Worm (Caenorhabditis elegans) whole organism, mixed stage, embryonic: ENCODE results near the gene pqn-27.

Source experiments
- M03D4.4 ChIP-seq: sonication (generic microtip); optimal IDR thresholded peaks from 2 replicates; lab custom pipeline; 2017; ENCODE audit warnings: mild to moderate bottlenecking, missing genetic modification characterization, missing compliant biosample characterization
- bed-3 ChIP-seq: fragments of 200-800 bp; sonication (Bioruptor generic); optimal IDR thresholded peaks from 3 replicates; lab custom pipeline; 2018; ENCODE audit warnings: mild to moderate bottlenecking, missing genetic modification characterization, moderate library complexity, missing compliant biosample characterization
- ceh-39 ChIP-seq: fragments of 150-350 bp; optimal IDR thresholded peaks from 2 replicates; lab custom pipeline; 2014; ENCODE audit warnings: missing biosample characterization, missing genetic modification characterization
- ceh-43 ChIP-seq: fragments of 200-800 bp; sonication (Bioruptor generic); optimal IDR thresholded peaks from 2 replicates; lab custom pipeline; 2018; ENCODE audit warnings: mild to moderate bottlenecking, missing genetic modification characterization, moderate library complexity, missing compliant biosample characterization
- ceh-83 ChIP-seq: fragments of 200-800 bp; sonication (Bioruptor generic); optimal IDR thresholded peaks from 2 replicates; lab custom pipeline; 2018; ENCODE audit warnings: mild to moderate bottlenecking, missing genetic modification characterization, missing compliant biosample characterization
- elt-1 ChIP-seq: sonication (generic microtip); optimal IDR thresholded peaks from 2 replicates; lab custom pipeline; 2017; ENCODE audit warnings: missing genetic modification characterization, mild to moderate bottlenecking, missing compliant biosample characterization, antibody characterized with exemption, moderate library complexity, borderline replicate concordance; ENCODE audit not compliant: insufficient read depth
- flh-1 ChIP-seq: fragments of 200-800 bp; sonication (Bioruptor generic); optimal IDR thresholded peaks from 2 replicates; lab custom pipeline; 2018; ENCODE audit warnings: mild to moderate bottlenecking, missing genetic modification characterization, moderate library complexity, missing compliant biosample characterization
- lin-13 ChIP-seq: fragments of 150-350 bp; optimal IDR thresholded peaks from 2 replicates; lab custom pipeline; 2014; ENCODE audit warnings: missing biosample characterization, missing genetic modification characterization
- mls-2 ChIP-seq: sonication (generic microtip); optimal IDR thresholded peaks from 2 replicates; lab custom pipeline; 2016; ENCODE audit warnings: mild to moderate bottlenecking, missing genetic modification characterization, moderate library complexity, missing compliant biosample characterization
- nhr-237 ChIP-seq: fragments of 150-350 bp; optimal IDR thresholded peaks from 2 replicates; lab custom pipeline; 2014; ENCODE audit warnings: missing biosample characterization, missing genetic modification characterization
- nhr-76 ChIP-seq: sonication (generic microtip); optimal IDR thresholded peaks from 2 replicates; lab custom pipeline; 2017; ENCODE audit warnings: missing biosample characterization, missing genetic modification characterization
- pha-4 ChIP-seq: fragments of 150-350 bp; optimal IDR thresholded peaks from 2 replicates; lab custom pipeline; 2018; ENCODE audit warnings: missing biosample characterization, missing genetic modification reagents, missing genetic modification characterization
- sem-2 ChIP-seq: fragments of 200-800 bp; sonication (Bioruptor generic); optimal IDR thresholded peaks from 2 replicates; lab custom pipeline; 2018; ENCODE audit warnings: mild to moderate bottlenecking, missing genetic modification characterization, missing compliant biosample characterization
- unc-120 ChIP-seq: sonication (generic microtip); optimal IDR thresholded peaks from 2 replicates; lab custom pipeline; 2017; ENCODE audit warnings: missing genetic modification characterization, missing compliant biosample characterization; ENCODE audit not compliant: poor library complexity, severe bottlenecking
- unc-62 ChIP-seq: fragments of 150-350 bp; optimal IDR thresholded peaks from 2 replicates; lab custom pipeline; 2014; ENCODE audit warnings: missing biosample characterization, missing genetic modification reagents, missing genetic modification characterization
- ztf-11 ChIP-seq: fragments of 150-350 bp; optimal IDR thresholded peaks from 2 replicates; lab custom pipeline; 2014; ENCODE audit warnings: missing biosample characterization, missing genetic modification characterization

The pqn-27 gene

ce11 chrII:13401549-13401948 lies 58.9 kb downstream of the pqn-27 start:
- TF ChIP-seq sem-2 (GFP tag; lab: Kevin White, UChicago) (no peak), nhr-76 (tag; lab: Kevin White, UChicago) (no peak), flh-1 (GFP tag; lab: Kevin White, UChicago) (no peak), lin-13 (tag; lab: Kevin White, UChicago) (no peak), ceh-39 (tag; lab: Kevin White, UChicago) (no peak), ztf-11 (tag; lab: Kevin White, UChicago) (no peak), ceh-83 (GFP tag; lab: Kevin White, UChicago) (no peak), bed-3 (GFP tag; lab: Kevin White, UChicago) (no peak), ceh-43 (no peak), unc-120 (tag; lab: Kevin White, UChicago) (no peak), nhr-237 (tag; lab: Kevin White, UChicago) (no peak), elt-1 (no peak), unc-62 (GFP tag; lab: Kevin White, UChicago) (no peak), mls-2 (tag; lab: Kevin White, UChicago) (no peak), M03D4.4 (no peak), pha-4 (tag; lab: Kevin White, UChicago) (no peak)
